Fruit fly (Drosophila melanogaster): ENCODE data around the gene mRpL15.

- no peak for TF ChIP-seq Myc (optimal IDR thresholded peaks at IDR 0.05)
- TF ChIP-seq Sin3A (optimal IDR thresholded peaks at IDR 0.05) = no peak
- TF ChIP-seq h (optimal IDR thresholded peaks at IDR 0.05) = no peak
- no peak for TF ChIP-seq ttk (optimal IDR thresholded peaks at IDR 0.05)
- no peak for TF ChIP-seq psq (optimal IDR thresholded peaks at IDR 0.05)
Observed at dm6 chr3L:20444815-20445519, 9.0 kb upstream of the mRpL15 start.

Data from Kc167 (cell line).